Worm (Caenorhabditis elegans) whole organism, midembryonic: Measurements from ENCODE around the gene Y46E12A.2.

Experiments
- T22C8.4 ChIP-seq: fragments of 200-800 bp; sonication (Bioruptor generic); IDR thresholded peaks from 2 replicates; pipeline ENCODE4 v1.3.6; 2022; ENCODE audit warnings: missing genetic modification characterization, missing compliant biosample characterization
- cog-1 ChIP-seq: sonication (generic microtip); optimal IDR thresholded peaks from 2 replicates; lab custom pipeline; 2016; ENCODE audit warnings: missing genetic modification characterization, missing compliant biosample characterization
- flt-1 ChIP-seq: fragments of 200-800 bp; sonication (Bioruptor generic); IDR thresholded peaks from 2 replicates; pipeline ENCODE4 v1.3.6; 2022; ENCODE audit warnings: missing genetic modification characterization, missing compliant biosample characterization
- klf-2 ChIP-seq: fragments of 200-800 bp; sonication (Bioruptor generic); conservative IDR thresholded peaks from 2 replicates; pipeline ENCODE4 v1.3.6; 2022; ENCODE audit warnings: missing genetic modification reagents, missing genetic modification characterization, missing compliant biosample characterization
- med-1 ChIP-seq: sonication (generic microtip); optimal IDR thresholded peaks from 2 replicates; lab custom pipeline; 2017; ENCODE audit warnings: missing genetic modification characterization, mild to moderate bottlenecking, missing compliant biosample characterization, antibody characterized with exemption, missing genetic modification reagents; ENCODE audit not compliant: insufficient read depth
- ref-1 ChIP-seq: fragments of 200-800 bp; sonication (Bioruptor generic); conservative IDR thresholded peaks from 2 replicates; pipeline ENCODE4 v1.3.6; 2022; ENCODE audit warnings: missing genetic modification reagents, missing genetic modification characterization, missing compliant biosample characterization
- tab-1 ChIP-seq: fragments of 200-800 bp; sonication (Bioruptor generic); IDR thresholded peaks from 2 replicates; pipeline ENCODE4 v1.3.6; 2022; ENCODE audit warnings: missing genetic modification characterization, missing compliant biosample characterization
- ztf-23 ChIP-seq: fragments of 200-800 bp; sonication (Bioruptor generic); IDR thresholded peaks from 2 replicates; pipeline ENCODE4 v1.3.6; 2022; ENCODE audit warnings: missing genetic modification reagents, missing genetic modification characterization, missing compliant biosample characterization
- ztf-29 ChIP-seq: fragments of 200-800 bp; sonication (Bioruptor generic); IDR thresholded peaks from 2 replicates; pipeline ENCODE4 v1.3.6; 2022; ENCODE audit warnings: missing genetic modification reagents, missing genetic modification characterization, missing compliant biosample characterization

DNA sequence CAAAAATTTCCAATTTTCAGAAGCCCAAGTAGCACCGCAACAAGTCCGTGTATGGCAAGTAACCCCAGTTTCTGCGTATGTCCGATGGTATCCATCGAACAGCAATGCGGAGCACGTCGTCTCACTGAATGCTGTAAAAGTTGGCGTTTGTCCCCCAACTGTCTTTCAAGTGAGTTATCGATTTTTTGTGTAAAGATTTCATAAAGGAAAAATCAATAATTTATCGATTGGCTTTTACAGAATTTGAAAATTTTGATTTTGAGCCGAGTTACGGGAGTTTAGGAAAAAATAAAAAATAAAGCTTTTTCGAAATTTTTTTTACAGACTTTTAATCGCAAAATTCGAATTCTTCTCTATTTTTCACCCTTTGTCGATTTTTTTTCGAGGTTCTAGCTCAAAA lies 35.4 kb downstream of the Y46E12A.2 start:
- no peak for TF ChIP-seq ref-1
- no peak for TF ChIP-seq cog-1 (tag; lab: Kevin White, UChicago)
- TF ChIP-seq flt-1 (GFP tag; lab: Robert Waterston, UW), result no peak
- TF ChIP-seq tab-1 (GFP tag; lab: Robert Waterston, UW), result no peak
- TF ChIP-seq T22C8.4, result peak; percentile 73
- TF ChIP-seq ztf-23, result no peak
- TF ChIP-seq med-1, result no peak
- TF ChIP-seq klf-2, result no peak
- TF ChIP-seq ztf-29, result no peak
